Fruit fly (Drosophila melanogaster): ENCODE data around the gene wol.

Gene wol

dm6 chr2L:8274958-8275584 lies 27.7 kb downstream of the wol start (continued):
- no peak for TF ChIP-seq ash1 (GFP tag; optimal IDR thresholded peaks at IDR 0.05)
- no peak; the same call in 2 of the 3 replicates for TF ChIP-seq B-H1 (GFP tag; IDR thresholded peaks at IDR 0.05)
- peak; percentile 1 for TF ChIP-seq CG2120 (GFP tag; optimal IDR thresholded peaks at IDR 0.05)
- TF ChIP-seq Scr (GFP tag; IDR thresholded peaks at IDR 0.05; ENCODE audit: partially characterized antibody) = no peak
- TF ChIP-seq gcm2 (GFP tag; optimal IDR thresholded peaks at IDR 0.05) = peak; percentile 29
- TF ChIP-seq bcd (GFP tag; optimal IDR thresholded peaks at IDR 0.05) = peak; percentile 53
- peak; percentile 70 for TF ChIP-seq CG4424 (GFP tag; optimal IDR thresholded peaks at IDR 0.05)
- no peak for TF ChIP-seq gro (GFP tag; optimal IDR thresholded peaks at IDR 0.05)
- peak; percentile 63 for TF ChIP-seq CG1233 (GFP tag; optimal IDR thresholded peaks at IDR 0.05)
- peak; percentile 21 for TF ChIP-seq CG8290 (GFP tag; optimal IDR thresholded peaks at IDR 0.05)
- TF ChIP-seq CG8290 (tag; optimal IDR thresholded peaks at IDR 0.05) = no peak
- peak; percentile 21 for TF ChIP-seq D19B (GFP tag; optimal IDR thresholded peaks at IDR 0.05)
- peak; percentile 85 for TF ChIP-seq CG10979 (tag; optimal IDR thresholded peaks at IDR 0.05)

- TF ChIP-seq Blimp-1 (GFP tag; optimal IDR thresholded peaks at IDR 0.05) = peak; percentile 5
- TF ChIP-seq CG15601 (tag; optimal IDR thresholded peaks at IDR 0.05) = no peak
- no peak for TF ChIP-seq Ets65A (GFP tag)
- no peak for TF ChIP-seq CG9876 (GFP tag; optimal IDR thresholded peaks at IDR 0.05)
- no peak for TF ChIP-seq chif (GFP tag; optimal IDR thresholded peaks at IDR 0.05)
- TF ChIP-seq Nf-YB (GFP tag; optimal IDR thresholded peaks at IDR 0.05) = no peak
- TF ChIP-seq sima (GFP tag; optimal IDR thresholded peaks at IDR 0.05) = no peak
Measured at dm6 chr2L:8274127-8274526, 28.7 kb downstream of the wol start.

- TF ChIP-seq otp (GFP tag; IDR thresholded peaks at IDR 0.05) (no peak), prd (optimal IDR thresholded peaks at IDR 0.05) (no peak), prd (GFP tag; IDR thresholded peaks at IDR 0.05) (peak; percentile 50; the same call in 1 of the 3 replicates), fd64A (GFP tag; optimal IDR thresholded peaks at IDR 0.05) (no peak), CG9817 (tag; optimal IDR thresholded peaks at IDR 0.05) (no peak), twi (tag; optimal IDR thresholded peaks at IDR 0.05) (no peak), pfk (GFP tag; optimal IDR thresholded peaks at IDR 0.05) (no peak), jing (GFP tag; optimal IDR thresholded peaks at IDR 0.05) (no peak), Dll (GFP tag; IDR thresholded peaks at IDR 0.05; ENCODE audit: partially characterized antibody) (no peak), CHES-1-like (GFP tag; optimal IDR thresholded peaks at IDR 0.05) (no peak), CG18262 (tag; optimal IDR thresholded peaks at IDR 0.05) (no peak), cg (GFP tag; optimal IDR thresholded peaks at IDR 0.05) (no peak), nerfin-1 (tag; optimal IDR thresholded peaks at IDR 0.05) (no peak), sisA (GFP tag; IDR thresholded peaks at IDR 0.05) (0 out of 2 replicates have a peak, but pooled peaks have one; percentile 18), Antp (GFP tag; optimal IDR thresholded peaks at IDR 0.05) (no peak), bsh (GFP tag; optimal IDR thresholded peaks at IDR 0.05) (peak in 1 of 2 experiments; percentile 63), Mad (GFP tag; optimal IDR thresholded peaks at IDR 0.05) (no peak), gem (tag; optimal IDR thresholded peaks at IDR 0.05) (peak; percentile 17), ttk (GFP tag; IDR thresholded peaks at IDR 0.05) (0 out of 2 replicates have a peak, but pooled peaks have one; percentile 24), Nf-YA (GFP tag; IDR thresholded peaks at IDR 0.05) (no peak), Drgx (GFP tag; IDR thresholded peaks at IDR 0.05) (peak; percentile 84), Myb (GFP tag; optimal IDR thresholded peaks at IDR 0.05) (no peak), Ets65A (GFP tag) (peak; percentile 66), lbe (GFP tag; optimal IDR thresholded peaks at IDR 0.05) (no peak), CG10274 (GFP tag; optimal IDR thresholded peaks at IDR 0.05) (no peak), B-H1 (GFP tag; IDR thresholded peaks at IDR 0.05) (no peak), Hmr (GFP tag; optimal IDR thresholded peaks at IDR 0.05) (no peak), HLH4C (GFP tag; IDR thresholded peaks at IDR 0.05; ENCODE audit: partially characterized antibody) (no peak), fd96Cb (tag; optimal IDR thresholded peaks at IDR 0.05) (no peak), CG4617 (GFP tag; optimal IDR thresholded peaks at IDR 0.05; ENCODE audit: borderline replicate concordance) (no peak)
Measured at dm6 chr2L:8270916-8271315, 31.9 kb downstream of the wol start.
